Worm (Caenorhabditis elegans): ENCODE data around the gene C09G12.17.

- TF ChIP-seq attf-5 (GFP tag; optimal IDR thresholded peaks at IDR 0.05) (no peak), zfh-2 (GFP tag; conservative IDR thresholded peaks at IDR 0.05) (peak; percentile 47; the same call in 1 of the 2 replicates), egrh-3 (GFP tag; IDR thresholded peaks at IDR 0.05) (no peak), pha-4 (tag; optimal IDR thresholded peaks at IDR 0.05) (no peak), Y53F4B.3 (GFP tag; IDR thresholded peaks at IDR 0.05) (no peak), ekl-4 (GFP tag; IDR thresholded peaks at IDR 0.05) (no peak), ztf-25 (GFP tag; IDR thresholded peaks at IDR 0.05) (no peak), snpc-4 (GFP tag; optimal IDR thresholded peaks at IDR 0.05) (no peak), snpc-4 (tag; optimal IDR thresholded peaks at IDR 0.05) (no peak), B0261.1 (tag; optimal IDR thresholded peaks at IDR 0.05) (no peak), nhr-179 (tag; optimal IDR thresholded peaks at IDR 0.05) (no peak)
These were observed 5.9 kb upstream of the C09G12.17 start for ce11 chrIV:3501981-3502736.

Data from whole organism, young adult.